Worm (Caenorhabditis elegans) whole organism, early embryonic: Measurements from ENCODE around the gene F21D9.3.

Source experiments
- B0310.2 ChIP-seq: sonication (generic microtip); optimal IDR thresholded peaks from 2 replicates; lab custom pipeline; 2016; ENCODE audit warnings: mild to moderate bottlenecking, missing genetic modification characterization, missing compliant biosample characterization
- ama-1 ChIP-seq: fragments of 150-350 bp; optimal IDR thresholded peaks from 2 replicates; lab custom pipeline; 2014
- ceh-13 ChIP-seq: fragments of 200-800 bp; sonication (Bioruptor generic); optimal IDR thresholded peaks from 2 replicates; lab custom pipeline; 2018; ENCODE audit warnings: mild to moderate bottlenecking, missing genetic modification characterization, missing compliant biosample characterization
- pes-1 ChIP-seq: fragments of 200-800 bp; sonication (Bioruptor generic); IDR thresholded peaks from 2 replicates; pipeline ENCODE4 v1.3.6; 2022; ENCODE audit warnings: missing genetic modification reagents, missing genetic modification characterization, missing compliant biosample characterization
- scrt-1 ChIP-seq: fragments of 200-800 bp; sonication (Bioruptor generic); IDR thresholded peaks from 2 replicates; pipeline ENCODE4 v1.3.6; 2022; ENCODE audit warnings: missing genetic modification characterization, missing compliant biosample characterization
- sea-1 ChIP-seq: fragments of 200-800 bp; sonication (Bioruptor generic); conservative IDR thresholded peaks from 2 replicates; pipeline ENCODE4 v1.3.6; 2022; ENCODE audit warnings: missing genetic modification characterization, missing compliant biosample characterization
- tbx-11 ChIP-seq: fragments of 200-800 bp; sonication (Bioruptor generic); IDR thresholded peaks from 2 replicates; pipeline ENCODE4 v1.3.6; 2022; ENCODE audit warnings: missing genetic modification characterization, missing compliant biosample characterization

DNA sequence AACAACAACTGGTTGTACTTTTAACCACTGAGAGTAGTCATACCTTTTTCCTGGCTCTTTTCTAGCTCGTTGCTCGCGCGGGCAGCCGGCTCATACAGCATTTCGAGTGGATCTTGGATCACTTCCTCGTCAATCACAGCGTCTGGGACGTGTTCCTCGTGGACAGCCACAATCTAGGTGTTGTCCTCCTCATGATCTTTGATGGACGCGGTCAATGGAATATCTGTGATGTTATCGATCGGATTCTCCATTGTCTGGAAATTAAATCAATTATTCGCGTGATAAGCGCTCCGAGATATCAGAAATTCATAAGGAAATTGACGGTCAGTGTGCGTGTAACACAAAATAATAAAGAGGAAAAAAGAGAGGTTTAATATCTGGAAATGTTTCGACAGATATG is 22.3 kb upstream of the F21D9.3 start, which contains the start of gene F21D9.8:
- TF ChIP-seq pes-1 (no peak), ceh-13 (GFP tag; lab: Kevin White, UChicago) (no peak), ama-1 (lab: Kevin White, UChicago) (no peak), tbx-11 (GFP tag; lab: Robert Waterston, UW) (no peak), B0310.2 (tag; lab: Kevin White, UChicago) (no peak), scrt-1 (GFP tag; lab: Robert Waterston, UW) (no peak), sea-1 (GFP tag; lab: Robert Waterston, UW) (no peak)
